Worm (Caenorhabditis elegans) whole organism, young adult: ENCODE results near the gene nhr-228.

Source experiments
- B0261.1 ChIP-seq: sonication (generic microtip); optimal IDR thresholded peaks from 2 replicates; lab custom pipeline; 2016; ENCODE audit warnings: mild to moderate bottlenecking, missing genetic modification characterization, moderate library complexity, missing compliant biosample characterization
- B0336.3 ChIP-seq: fragments of 200-800 bp; sonication (Bioruptor generic); IDR thresholded peaks from 2 replicates; pipeline ENCODE4 v1.3.6; 2022; ENCODE audit warnings: missing genetic modification characterization, missing compliant biosample characterization
- C17E4.6 ChIP-seq: fragments of 200-800 bp; sonication (Bioruptor generic); IDR thresholded peaks from 2 replicates; pipeline ENCODE4 v1.3.6; 2022; ENCODE audit warnings: missing genetic modification reagents, missing genetic modification characterization, missing compliant biosample characterization
- F22D6.2 ChIP-seq: sonication (generic microtip); optimal IDR thresholded peaks from 2 replicates; lab custom pipeline; 2016; ENCODE audit warnings: mild to moderate bottlenecking, missing genetic modification characterization, missing compliant biosample characterization
- T07F8.4 ChIP-seq: sonication (generic microtip); optimal IDR thresholded peaks from 2 replicates; lab custom pipeline; 2016; ENCODE audit warnings: mild to moderate bottlenecking, missing genetic modification characterization, moderate library complexity, missing compliant biosample characterization
- Y53F4B.3 ChIP-seq: fragments of 200-800 bp; sonication (Bioruptor generic); IDR thresholded peaks from 2 replicates; pipeline ENCODE4 v1.3.6; 2022; ENCODE audit warnings: missing genetic modification reagents, missing genetic modification characterization, missing compliant biosample characterization
- Y79H2A.3 ChIP-seq: fragments of 200-800 bp; sonication (Bioruptor generic); conservative IDR thresholded peaks from 2 replicates; pipeline ENCODE4 v1.3.6; 2022; ENCODE audit warnings: missing genetic modification reagents, missing genetic modification characterization, missing compliant biosample characterization
- atf-7 ChIP-seq: sonication (generic microtip); optimal IDR thresholded peaks from 2 replicates; lab custom pipeline; 2017; ENCODE audit warnings: mild to moderate bottlenecking, missing genetic modification characterization, missing compliant biosample characterization
- attf-6 ChIP-seq: fragments of 200-800 bp; sonication (Bioruptor generic); IDR thresholded peaks from 2 replicates; pipeline ENCODE4 v1.3.6; 2022; ENCODE audit warnings: missing genetic modification reagents, missing genetic modification characterization, missing compliant biosample characterization
- bed-1 ChIP-seq: fragments of 200-800 bp; sonication (Bioruptor generic); IDR thresholded peaks from 2 replicates; pipeline ENCODE4 v1.3.6; 2022; ENCODE audit warnings: missing genetic modification reagents, missing genetic modification characterization, missing compliant biosample characterization
- cebp-1 ChIP-seq, 2 experiments: fragments of 200-800 bp in 1 of 2; sonication (Bioruptor generic) in 1 of 2; sonication (generic microtip) in 1 of 2; IDR thresholded peaks in 1 of 2; optimal IDR thresholded peaks in 1 of 2; 2 replicates each; pipeline versions ENCODE4 v1.3.6 to Lab custom; 2017 to 2022; ENCODE audit warnings: missing compliant biosample characterization in 2 of 2, missing genetic modification characterization in 2 of 2, mild to moderate bottlenecking in 1 of 2, missing genetic modification reagents in 1 of 2, moderate library complexity in 1 of 2
- ceh-100 ChIP-seq: fragments of 200-800 bp; sonication (Bioruptor generic); IDR thresholded peaks from 2 replicates; pipeline ENCODE4 v1.3.6; 2022; ENCODE audit warnings: missing genetic modification reagents, missing genetic modification characterization, missing compliant biosample characterization
- ceh-58 ChIP-seq: fragments of 200-800 bp; sonication (Bioruptor generic); IDR thresholded peaks from 2 replicates; pipeline ENCODE4 v1.3.6; 2022; ENCODE audit warnings: missing genetic modification characterization, missing compliant biosample characterization
- chd-7 ChIP-seq: sonication (generic microtip); optimal IDR thresholded peaks from 2 replicates; lab custom pipeline; 2016; ENCODE audit warnings: mild to moderate bottlenecking, missing genetic modification characterization, moderate library complexity, missing compliant biosample characterization
- dpff-1 ChIP-seq: sonication (generic microtip); optimal IDR thresholded peaks from 2 replicates; lab custom pipeline; 2017; ENCODE audit warnings: mild to moderate bottlenecking, missing genetic modification characterization, missing compliant biosample characterization
- egl-44 ChIP-seq: fragments of 200-800 bp; sonication (Bioruptor generic); IDR thresholded peaks from 2 replicates; pipeline ENCODE4 v1.3.6; 2022; ENCODE audit warnings: missing genetic modification reagents, missing genetic modification characterization, missing compliant biosample characterization
- ekl-4 ChIP-seq: fragments of 200-800 bp; sonication (Bioruptor generic); IDR thresholded peaks from 2 replicates; pipeline ENCODE4 v1.3.6; 2022; ENCODE audit warnings: missing genetic modification reagents, missing genetic modification characterization, missing compliant biosample characterization
- ets-4 ChIP-seq: fragments of 200-800 bp; sonication (Bioruptor generic); optimal IDR thresholded peaks from 2 replicates; lab custom pipeline; 2018; ENCODE audit warnings: mild to moderate bottlenecking, missing genetic modification characterization, missing compliant biosample characterization
- hlh-12 ChIP-seq: sonication (generic microtip); optimal IDR thresholded peaks from 2 replicates; lab custom pipeline; 2016; ENCODE audit warnings: missing genetic modification characterization, missing compliant biosample characterization
- hlh-26 ChIP-seq: fragments of 200-800 bp; sonication (Bioruptor generic); conservative IDR thresholded peaks from 2 replicates; pipeline ENCODE4 v1.3.6; 2022; ENCODE audit warnings: missing genetic modification reagents, missing genetic modification characterization, missing compliant biosample characterization
- hmg-1.2 ChIP-seq: fragments of 200-800 bp; sonication (Bioruptor generic); IDR thresholded peaks from 2 replicates; pipeline ENCODE4 v1.3.6; 2022; ENCODE audit warnings: missing genetic modification reagents, missing genetic modification characterization, missing compliant biosample characterization
- let-607 ChIP-seq, 2 experiments: fragments of 200-800 bp in 1 of 2; sonication (Bioruptor generic) in 1 of 2; sonication (generic microtip) in 1 of 2; optimal IDR thresholded peaks; 2 replicates each; lab custom pipeline; 2016 to 2018; ENCODE audit warnings: mild to moderate bottlenecking in 2 of 2, missing compliant biosample characterization in 2 of 2, missing genetic modification characterization in 2 of 2, moderate library complexity in 2 of 2, missing genotype in 1 of 2
- lsl-1 ChIP-seq: fragments of 200-800 bp; sonication (Bioruptor generic); optimal IDR thresholded peaks from 2 replicates; lab custom pipeline; 2018; ENCODE audit warnings: mild to moderate bottlenecking, missing genetic modification characterization, moderate library complexity, missing compliant biosample characterization
- madf-10 ChIP-seq: sonication (generic microtip); optimal IDR thresholded peaks from 2 replicates; lab custom pipeline; 2016; ENCODE audit warnings: mild to moderate bottlenecking, missing genetic modification characterization, missing compliant biosample characterization
- madf-3 ChIP-seq: fragments of 200-800 bp; sonication (Bioruptor generic); IDR thresholded peaks from 2 replicates; pipeline ENCODE4 v1.3.6; 2022; ENCODE audit warnings: missing genetic modification reagents, missing genetic modification characterization, missing compliant biosample characterization
- madf-6 ChIP-seq: fragments of 200-800 bp; sonication (Bioruptor generic); IDR thresholded peaks from 2 replicates; pipeline ENCODE4 v1.3.6; 2022; ENCODE audit warnings: missing genetic modification reagents, missing genetic modification characterization, missing compliant biosample characterization
- madf-8 ChIP-seq: fragments of 200-800 bp; sonication (Bioruptor generic); conservative IDR thresholded peaks from 2 replicates; pipeline ENCODE4 v1.3.6; 2022; ENCODE audit warnings: missing genetic modification reagents, missing genetic modification characterization, missing compliant biosample characterization
- mes-4 ChIP-seq: sonication (generic microtip); optimal IDR thresholded peaks from 2 replicates; lab custom pipeline; 2016; ENCODE audit warnings: missing genotype, missing genetic modification characterization, missing compliant biosample characterization
- nfya-1 ChIP-seq: sonication (generic microtip); optimal IDR thresholded peaks from 2 replicates; lab custom pipeline; 2017; ENCODE audit warnings: antibody characterized with exemption, missing compliant biosample characterization, missing genetic modification characterization, borderline replicate concordance; ENCODE audit not compliant: insufficient read depth
- nfyb-1 ChIP-seq: fragments of 200-800 bp; sonication (Bioruptor generic); IDR thresholded peaks from 2 replicates; pipeline ENCODE4 v1.3.6; 2022; ENCODE audit warnings: missing genetic modification reagents, missing genetic modification characterization, missing compliant biosample characterization
- nhr-27 ChIP-seq: fragments of 200-800 bp; sonication (Bioruptor generic); optimal IDR thresholded peaks from 2 replicates; lab custom pipeline; 2018; ENCODE audit warnings: mild to moderate bottlenecking, missing genetic modification characterization, moderate library complexity, missing compliant biosample characterization
- nhr-80 ChIP-seq: sonication (generic microtip); optimal IDR thresholded peaks from 2 replicates; lab custom pipeline; 2016; ENCODE audit warnings: missing genetic modification characterization, missing compliant biosample characterization
- rcor-1 ChIP-seq: fragments of 200-800 bp; sonication (Bioruptor generic); IDR thresholded peaks from 2 replicates; pipeline ENCODE4 v1.3.6; 2022; ENCODE audit warnings: missing genetic modification reagents, missing genetic modification characterization, missing compliant biosample characterization
- rec-8 ChIP-seq, 2 experiments: sonication (generic microtip); optimal IDR thresholded peaks; 2 replicates each; lab custom pipeline; 2016; ENCODE audit warnings: mild to moderate bottlenecking in 2 of 2, missing genetic modification characterization in 2 of 2, missing genetic modification reagents in 2 of 2, missing genotype in 2 of 2, missing biosample characterization in 1 of 2, missing compliant biosample characterization in 1 of 2, moderate library complexity in 1 of 2
- rpc-1 ChIP-seq, 2 experiments: fragments of 150-350 bp in 1 of 2; sonication (generic microtip) in 1 of 2; optimal IDR thresholded peaks; 2 replicates each; lab custom pipeline; 2014 to 2018; ENCODE audit warnings: missing biosample characterization in 1 of 2, missing genetic modification characterization in 1 of 2, missing genetic modification reagents in 1 of 2, missing genotype in 1 of 2
- snpc-1.1 ChIP-seq: sonication (generic microtip); optimal IDR thresholded peaks from 2 replicates; lab custom pipeline; 2017; ENCODE audit warnings: missing genetic modification characterization, mild to moderate bottlenecking, missing compliant biosample characterization, antibody characterized with exemption, moderate library complexity, missing genotype, missing genetic modification reagents; ENCODE audit not compliant: insufficient read depth
- snpc-3.4 ChIP-seq: sonication (generic microtip); optimal IDR thresholded peaks from 2 replicates; lab custom pipeline; 2017; ENCODE audit warnings: missing genetic modification characterization, mild to moderate bottlenecking, missing compliant biosample characterization, antibody characterized with exemption, moderate library complexity, missing genotype, missing genetic modification reagents
- somi-1 ChIP-seq: fragments of 200-800 bp; sonication (Bioruptor generic); optimal IDR thresholded peaks from 2 replicates; lab custom pipeline; 2018; ENCODE audit warnings: mild to moderate bottlenecking, missing genetic modification characterization, missing compliant biosample characterization
- tbx-9 ChIP-seq: sonication (generic microtip); optimal IDR thresholded peaks from 2 replicates; lab custom pipeline; 2016; ENCODE audit warnings: borderline replicate concordance, missing genetic modification characterization, inconsistent platforms, missing compliant biosample characterization
- tlf-1 ChIP-seq: fragments of 200-800 bp; sonication (Bioruptor generic); optimal IDR thresholded peaks from 2 replicates; lab custom pipeline; 2018; ENCODE audit warnings: mild to moderate bottlenecking, missing genetic modification characterization, missing compliant biosample characterization
- unc-130 ChIP-seq: sonication (generic microtip); optimal IDR thresholded peaks from 2 replicates; lab custom pipeline; 2016; ENCODE audit warnings: missing genetic modification reagents, missing genetic modification characterization, missing compliant biosample characterization
- zfh-2 ChIP-seq: fragments of 200-800 bp; sonication (Bioruptor generic); conservative IDR thresholded peaks from 2 replicates; pipeline ENCODE4 v1.3.6; 2022; ENCODE audit warnings: missing genetic modification reagents, missing genetic modification characterization, missing compliant biosample characterization
- ztf-22 ChIP-seq: fragments of 200-800 bp; sonication (Bioruptor generic); optimal IDR thresholded peaks from 2 replicates; lab custom pipeline; 2018; ENCODE audit warnings: mild to moderate bottlenecking, missing genetic modification characterization, moderate library complexity, missing compliant biosample characterization
- ztf-3 ChIP-seq: fragments of 200-800 bp; sonication (Bioruptor generic); optimal IDR thresholded peaks from 2 replicates; lab custom pipeline; 2018; ENCODE audit warnings: mild to moderate bottlenecking, missing genetic modification characterization, missing compliant biosample characterization
- ztf-6 ChIP-seq: fragments of 200-800 bp; sonication (Bioruptor generic); IDR thresholded peaks from 2 replicates; pipeline ENCODE4 v1.3.6; 2022; ENCODE audit warnings: missing genetic modification reagents, missing genetic modification characterization, missing compliant biosample characterization

nhr-228 gene

ce11 chrV:2306383-2306782 lies 24.8 kb downstream of the nhr-228 start:
- TF ChIP-seq C17E4.6 (GFP tag; lab: Robert Waterston, UW) = no peak
- no peak for TF ChIP-seq atf-7 (tag; lab: Kevin White, UChicago)
- no peak for TF ChIP-seq zfh-2 (GFP tag; lab: Robert Waterston, UW)
- TF ChIP-seq T07F8.4 = no peak
- TF ChIP-seq madf-6 (GFP tag; lab: Robert Waterston, UW) = no peak
- no peak for TF ChIP-seq ceh-58 (GFP tag; lab: Robert Waterston, UW)
- TF ChIP-seq rcor-1 (GFP tag; lab: Robert Waterston, UW) = no peak
- no peak for TF ChIP-seq hmg-1.2 (GFP tag; lab: Robert Waterston, UW)
- TF ChIP-seq tlf-1 (GFP tag; lab: Kevin White, UChicago) = no peak
- no peak for TF ChIP-seq nhr-27 (tag; lab: Kevin White, UChicago)

ce11 chrV:2308246-2308645 lies 26.7 kb downstream of the nhr-228 start:
- TF ChIP-seq snpc-1.1 (no peak), nhr-80 (peak; percentile 99), hlh-12 (tag; lab: Kevin White, UChicago) (no peak), rec-8 (tag; optimal IDR thresholded peaks at IDR 0.05; lab: Kevin White, UChicago) (no peak), nfyb-1 (GFP tag; lab: Robert Waterston, UW) (peak; percentile 72), ets-4 (GFP tag; lab: Kevin White, UChicago) (peak; percentile 41), lsl-1 (GFP tag; lab: Kevin White, UChicago) (no peak), rcor-1 (GFP tag; lab: Robert Waterston, UW) (no peak), F22D6.2 (tag; lab: Kevin White, UChicago) (no peak), hlh-26 (no peak), nfya-1 (no peak), chd-7 (tag; lab: Kevin White, UChicago) (no peak), ztf-3 (GFP tag; lab: Kevin White, UChicago) (no peak), zfh-2 (GFP tag; lab: Robert Waterston, UW) (no peak), B0261.1 (tag; lab: Kevin White, UChicago) (no peak), Y53F4B.3 (GFP tag; lab: Robert Waterston, UW) (no peak), ztf-6 (GFP tag; lab: Robert Waterston, UW) (no peak), egl-44 (GFP tag; lab: Robert Waterston, UW) (0 out of 2 replicates have a peak, but pooled peaks have one; percentile 36), madf-10 (tag; lab: Kevin White, UChicago) (peak; percentile 41), Y79H2A.3 (GFP tag; lab: Robert Waterston, UW) (no peak), rpc-1 (optimal IDR thresholded peaks at IDR 0.05; lab: Kevin White, UChicago) (no peak), rpc-1 (tag; optimal IDR thresholded peaks at IDR 0.05; lab: Kevin White, UChicago) (no peak), snpc-3.4 (no peak), cebp-1 (GFP tag; IDR thresholded peaks at IDR 0.05; lab: Robert Waterston, UW) (no peak), cebp-1 (tag; optimal IDR thresholded peaks at IDR 0.05; lab: Kevin White, UChicago) (no peak), mes-4 (tag; lab: Kevin White, UChicago) (no peak), let-607 (tag; optimal IDR thresholded peaks at IDR 0.05; lab: Kevin White, UChicago) (peak; percentile 70 to 82), ceh-100 (GFP tag; lab: Robert Waterston, UW) (no peak), madf-8 (GFP tag; lab: Robert Waterston, UW) (no peak), attf-6 (no peak), madf-3 (GFP tag; lab: Robert Waterston, UW) (no peak), ztf-22 (peak; percentile 65), tbx-9 (tag; lab: Kevin White, UChicago) (no peak), B0336.3 (no peak), somi-1 (GFP tag; lab: Kevin White, UChicago) (no peak), dpff-1 (tag; lab: Kevin White, UChicago) (no peak), bed-1 (no peak), unc-130 (GFP tag; lab: Kevin White, UChicago) (no peak), atf-7 (tag; lab: Kevin White, UChicago) (peak; percentile 82), T07F8.4 (no peak), ekl-4 (GFP tag; lab: Robert Waterston, UW) (no peak)
